Fruit fly (Drosophila melanogaster) whole organism, embryonic: ENCODE results near the gene CG32816.
A peak's percentile ranks its signal among the peaks of the same experiment; 100 is the strongest.

ENCODE experiments used
- Awh ChIP-seq: fragments of 200-800 bp; sonication (Bioruptor generic); IDR thresholded peaks from 2 replicates; pipeline ENCODE4, ENCODE4 v1.3.6; 2022; ENCODE audit warnings: missing biosample characterization, missing genetic modification characterization
- CG14860 ChIP-seq: fragments of 200-800 bp; sonication (Bioruptor generic); IDR thresholded peaks from 3 replicates; pipeline ENCODE4 v1.3.6; 2022; ENCODE audit warnings: missing biosample characterization, missing genetic modification characterization; ENCODE audit not compliant: partially characterized antibody
- CG1602 ChIP-seq: fragments of 200-800 bp; sonication (Bioruptor generic); optimal IDR thresholded peaks from 3 replicates; lab custom pipeline; 2016; ENCODE audit warnings: missing biosample characterization, missing genetic modification characterization
- CG17359 ChIP-seq: fragments of 200-800 bp; sonication (Bioruptor generic); optimal IDR thresholded peaks from 3 replicates; lab custom pipeline; 2018; ENCODE audit warnings: missing biosample characterization, mild to moderate bottlenecking, missing genetic modification characterization, moderate library complexity
- CG8388 ChIP-seq: fragments of 200-800 bp; sonication (Bioruptor generic); optimal IDR thresholded peaks from 2 replicates; lab custom pipeline; 2019; ENCODE audit warnings: missing biosample characterization, mild to moderate bottlenecking, missing genetic modification characterization, moderate library complexity
- CG9932 ChIP-seq: fragments of 200-800 bp; sonication (Bioruptor generic); IDR thresholded peaks from 2 replicates; pipeline ENCODE4 v1.3.6; 2022; ENCODE audit warnings: missing biosample characterization, missing genetic modification characterization
- amos ChIP-seq: fragments of 200-800 bp; sonication (Bioruptor generic); IDR thresholded peaks from 2 replicates; pipeline ENCODE4 v1.3.6; 2022; ENCODE audit warnings: missing biosample characterization, missing genetic modification characterization; ENCODE audit not compliant: partially characterized antibody
- esg ChIP-seq: fragments of 200-800 bp; sonication (Bioruptor generic); conservative IDR thresholded peaks from 2 replicates; pipeline ENCODE4 v1.3.6; 2022; ENCODE audit warnings: missing biosample characterization, missing genetic modification characterization
- h ChIP-seq: fragments of >200 bp; optimal IDR thresholded peaks from 2 replicates; lab custom pipeline; 2017
- knrl ChIP-seq: fragments of 200-800 bp; sonication (Bioruptor generic); IDR thresholded peaks from 3 replicates; pipeline ENCODE4 v1.3.6; 2022; ENCODE audit warnings: missing biosample characterization, missing genetic modification characterization; ENCODE audit not compliant: partially characterized antibody
- ranshi ChIP-seq: fragments of 200-800 bp; sonication (Bioruptor generic); IDR thresholded peaks from 2 replicates; pipeline ENCODE4 v1.3.6; 2022; ENCODE audit warnings: missing biosample characterization, missing genetic modification characterization

DNA sequence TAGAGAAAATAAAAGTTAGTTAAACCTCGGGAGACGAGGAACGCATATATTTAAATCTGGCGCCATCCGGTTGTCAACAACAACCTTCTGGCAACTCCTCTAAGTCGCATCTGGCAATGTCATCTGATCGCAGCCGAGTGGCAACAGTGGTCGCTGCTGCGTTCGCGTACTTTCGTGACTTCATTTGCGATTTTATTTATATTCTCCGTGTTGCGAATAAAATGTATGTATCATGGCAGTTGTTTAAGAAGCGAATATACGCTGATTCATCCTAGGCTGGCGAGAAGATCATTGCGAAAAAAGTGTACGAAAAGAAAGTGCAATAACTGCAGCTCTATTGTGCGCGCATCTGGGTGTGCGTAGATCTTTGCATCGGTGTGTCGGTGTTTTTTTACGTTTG, 25.8 kb upstream of the CG32816 start, which contains the start of gene svr:
- no peak for TF ChIP-seq h (lab: Kevin White, UChicago)
- no peak for TF ChIP-seq ranshi (GFP tag; lab: Robert Waterston, UW)
- TF ChIP-seq Awh (GFP tag; lab: Robert Waterston, UW), result no peak
- TF ChIP-seq CG17359 (tag; lab: Kevin White, UChicago), result no peak
- no peak for TF ChIP-seq CG1602
- TF ChIP-seq CG8388 (GFP tag; lab: Kevin White, UChicago), result no peak
- no peak for TF ChIP-seq CG14860
- TF ChIP-seq esg (GFP tag; lab: Robert Waterston, UW), result no peak
- peak; percentile 48; the same call in 1 of the 2 replicates for TF ChIP-seq amos (GFP tag; lab: Robert Waterston, UW)
- TF ChIP-seq CG9932 (GFP tag; lab: Robert Waterston, UW), result no peak
- TF ChIP-seq knrl (GFP tag; lab: Robert Waterston, UW), result 0 out of 3 replicates have a peak, but pooled peaks have one; percentile 27
